Fruit fly (Drosophila melanogaster) whole organism, embryonic: ENCODE measurements around the gene CG13028.

ENCODE experiments used
- CG12942 ChIP-seq: fragments of 200-800 bp; sonication (Bioruptor generic); optimal IDR thresholded peaks from 3 replicates; lab custom pipeline; 2016; ENCODE audit warnings: missing biosample characterization, missing genetic modification characterization
- CG15601 ChIP-seq: fragments of 200-800 bp; sonication (Bioruptor generic); optimal IDR thresholded peaks from 3 replicates; lab custom pipeline; 2019; ENCODE audit warnings: missing biosample characterization, mild to moderate bottlenecking, missing genetic modification characterization, moderate library complexity
- CG32767 ChIP-seq: fragments of 200-800 bp; sonication (Bioruptor generic); IDR thresholded peaks from 2 replicates; pipeline ENCODE4 v1.3.6; 2022; ENCODE audit warnings: missing biosample characterization, missing genetic modification characterization
- CG8290 ChIP-seq, 3 experiments: fragments of 200-800 bp; sonication (Bioruptor generic); optimal IDR thresholded peaks; 2 replicates each; lab custom pipeline; 2016 to 2019; ENCODE audit warnings: missing biosample characterization in 3 of 3, missing genetic modification characterization in 3 of 3, mild to moderate bottlenecking in 2 of 3, moderate library complexity in 1 of 3
- CG9797 ChIP-seq: fragments of 200-800 bp; sonication (Bioruptor generic); optimal IDR thresholded peaks from 3 replicates; lab custom pipeline; 2018; ENCODE audit warnings: missing biosample characterization, mild to moderate bottlenecking, missing genetic modification characterization
- D ChIP-seq, 2 experiments: fragments of 200-800 bp in 1 of 2; fragments of >200 bp in 1 of 2; sonication (Bioruptor generic) in 1 of 2; optimal IDR thresholded peaks; 2 replicates in 1 of 2; 3 replicates in 1 of 2; lab custom pipeline; 2017; ENCODE audit warnings: mild to moderate bottlenecking in 1 of 2, missing biosample characterization in 1 of 2, missing genetic modification characterization in 1 of 2, missing genetic modification reagents in 1 of 2
- Mrtf ChIP-seq: fragments of 200-800 bp; sonication (Bioruptor generic); IDR thresholded peaks from 3 replicates; pipeline ENCODE4 v1.3.6; 2022; ENCODE audit warnings: missing biosample characterization, missing genetic modification characterization
- lbe ChIP-seq: fragments of 200-800 bp; sonication (Bioruptor generic); optimal IDR thresholded peaks from 2 replicates; lab custom pipeline; 2016; ENCODE audit warnings: missing biosample characterization, mild to moderate bottlenecking, missing genetic modification characterization
- peb ChIP-seq: fragments of 200-800 bp; sonication (Bioruptor generic); IDR thresholded peaks from 2 replicates; pipeline ENCODE4 v1.3.6; 2022; ENCODE audit warnings: missing biosample characterization, missing genetic modification characterization
- pho ChIP-seq: fragments of 200-800 bp; sonication (Bioruptor generic); optimal IDR thresholded peaks from 2 replicates; lab custom pipeline; 2016; ENCODE audit warnings: missing biosample characterization, missing genetic modification characterization
- prd ChIP-seq, 3 experiments: fragments of >200 bp in 2 of 3; fragments of 200-800 bp in 1 of 3; sonication (Bioruptor generic) in 1 of 3; optimal IDR thresholded peaks in 2 of 3; IDR thresholded peaks in 1 of 3; 2 replicates in 2 of 3; 3 replicates in 1 of 3; pipeline versions ENCODE4 v1.3.6 to Lab custom; 2017 to 2022; ENCODE audit warnings: missing biosample characterization in 1 of 3, missing genetic modification characterization in 1 of 3
- rib ChIP-seq: fragments of 200-800 bp; sonication (Bioruptor generic); IDR thresholded peaks from 2 replicates; pipeline ENCODE4 v1.3.6; 2022; ENCODE audit warnings: missing biosample characterization, missing genetic modification characterization
- usp ChIP-seq: fragments of >200 bp; optimal IDR thresholded peaks from 2 replicates; lab custom pipeline; 2017; ENCODE audit warnings: missing biosample characterization, missing genetic modification characterization

DNA sequence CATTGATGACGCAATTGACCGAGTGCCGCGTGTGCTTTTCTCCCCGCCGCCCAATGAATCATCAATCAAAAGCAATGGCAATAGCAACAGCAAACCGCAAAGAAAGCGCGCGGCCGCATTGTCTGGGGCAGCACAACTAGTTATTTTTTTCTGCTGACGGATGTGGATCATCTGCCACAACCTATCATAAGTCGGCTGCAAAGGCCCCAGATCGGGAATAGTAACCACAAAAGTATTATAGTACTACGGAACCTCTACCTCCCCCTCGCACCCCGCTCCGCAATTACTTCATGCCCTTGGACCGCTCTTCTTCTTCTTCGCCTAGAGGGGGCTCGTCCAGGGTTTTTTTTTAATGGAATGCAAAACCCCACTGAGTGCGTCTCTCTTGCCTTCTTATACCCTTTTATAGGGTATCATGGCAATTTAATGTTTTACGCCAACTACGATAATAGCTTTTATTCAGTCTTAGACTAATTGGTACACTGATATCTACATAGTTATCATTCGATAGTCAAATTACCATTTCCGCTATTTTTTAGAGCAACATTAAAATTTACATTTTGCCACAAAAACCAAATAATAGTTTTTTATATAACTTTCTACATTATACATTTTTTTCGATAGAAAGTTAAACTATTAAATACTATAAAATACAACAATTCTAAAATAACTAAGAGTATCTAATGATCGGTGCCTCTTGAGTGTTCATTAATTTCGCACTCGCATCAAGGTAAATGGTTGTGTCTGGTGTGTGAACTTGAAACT is 33.1 kb downstream of the CG13028 start:
- TF ChIP-seq D (optimal IDR thresholded peaks at IDR 0.05; lab: Kevin White, UChicago) (no peak), D (GFP tag; optimal IDR thresholded peaks at IDR 0.05; lab: Kevin White, UChicago) (no peak), rib (0 out of 2 replicates have a peak, but pooled peaks have one; percentile 12), usp (GFP tag; lab: Kevin White, UChicago) (no peak), CG9797 (no peak), prd (optimal IDR thresholded peaks at IDR 0.05; lab: Kevin White, UChicago) (no peak), prd (GFP tag; IDR thresholded peaks at IDR 0.05; lab: Robert Waterston, UW) (no peak), CG8290 (GFP tag; optimal IDR thresholded peaks at IDR 0.05; lab: Kevin White, UChicago) (no peak), CG8290 (tag; optimal IDR thresholded peaks at IDR 0.05; lab: Kevin White, UChicago) (no peak), CG32767 (GFP tag; lab: Robert Waterston, UW) (no peak), lbe (GFP tag; lab: Kevin White, UChicago) (peak; percentile 36), peb (GFP tag; lab: Robert Waterston, UW) (no peak), Mrtf (GFP tag; lab: Robert Waterston, UW) (no peak), pho (GFP tag; lab: Kevin White, UChicago) (no peak), CG15601 (tag; lab: Kevin White, UChicago) (no peak), CG12942 (GFP tag; lab: Kevin White, UChicago) (no peak)
